Worm (Caenorhabditis elegans): ENCODE data around the gene F58B4.6.

F58B4.6 gene

ce11 chrV:10894601-10895000, 30.2 kb upstream of the F58B4.6 start, which contains the start of the genes F32D8.14 and F32D8.5 (continued):
- TF ChIP-seq C17E4.6 (GFP tag; IDR thresholded peaks at IDR 0.05) (no peak), lin-40 (tag; optimal IDR thresholded peaks at IDR 0.05) (peak; percentile 53), tbx-9 (tag; optimal IDR thresholded peaks at IDR 0.05; ENCODE audit: borderline replicate concordance) (no peak), unc-62 (GFP tag; optimal IDR thresholded peaks at IDR 0.05) (no peak), mcd-1 (GFP tag; IDR thresholded peaks at IDR 0.05) (peak; percentile 92), mxl-1 (tag; optimal IDR thresholded peaks at IDR 0.05) (no peak), snpc-1.1 (tag; optimal IDR thresholded peaks at IDR 0.05; ENCODE audit: insufficient read depth) (no peak), F39B2.1 (GFP tag; IDR thresholded peaks at IDR 0.05) (no peak), tbp1 (GFP tag; optimal IDR thresholded peaks at IDR 0.05) (peak; percentile 43), dpff-1 (tag; optimal IDR thresholded peaks at IDR 0.05) (no peak), lin-54 (GFP tag; optimal IDR thresholded peaks at IDR 0.05) (peak; percentile 69), K12H6.12 (tag; optimal IDR thresholded peaks at IDR 0.05) (peak; percentile 41), egrh-3 (GFP tag; IDR thresholded peaks at IDR 0.05) (no peak), hlh-26 (GFP tag; conservative IDR thresholded peaks at IDR 0.05) (no peak), bed-2 (GFP tag; IDR thresholded peaks at IDR 0.05) (no peak), attf-3 (GFP tag; conservative IDR thresholded peaks at IDR 0.05) (no peak), K11D2.4 (GFP tag; IDR thresholded peaks at IDR 0.05) (0 out of 2 replicates have a peak, but pooled peaks have one; percentile 45), madf-6 (GFP tag; IDR thresholded peaks at IDR 0.05) (peak; percentile 53; the same call in 1 of the 2 replicates), attf-5 (GFP tag; optimal IDR thresholded peaks at IDR 0.05) (peak; percentile 60), ztf-3 (GFP tag; optimal IDR thresholded peaks at IDR 0.05) (no peak), rcor-1 (GFP tag; IDR thresholded peaks at IDR 0.05) (0 out of 2 replicates have a peak, but pooled peaks have one; percentile 49), hrde-1 (tag; optimal IDR thresholded peaks at IDR 0.05; ENCODE audit: borderline replicate concordance) (no peak), F10E7.11 (tag; optimal IDR thresholded peaks at IDR 0.05) (no peak), B0261.1 (tag; optimal IDR thresholded peaks at IDR 0.05) (no peak), attf-6 (GFP tag; IDR thresholded peaks at IDR 0.05) (no peak), mes-4 (tag; optimal IDR thresholded peaks at IDR 0.05) (no peak), repo-1 (tag; optimal IDR thresholded peaks at IDR 0.05) (peak; percentile 13), mel-28 (tag; optimal IDR thresholded peaks at IDR 0.05; ENCODE audit: borderline replicate concordance) (no peak), ceh-79 (tag; optimal IDR thresholded peaks at IDR 0.05) (no peak), ZK185.1 (tag; optimal IDR thresholded peaks at IDR 0.05; ENCODE audit: poor library complexity, severe bottlenecking) (peak; percentile 85), lir-1 (GFP tag; conservative IDR thresholded peaks at IDR 0.05) (no peak), sdz-38 (tag; optimal IDR thresholded peaks at IDR 0.05) (no peak), snpc-4 (GFP tag; optimal IDR thresholded peaks at IDR 0.05) (no peak), snpc-4 (tag; optimal IDR thresholded peaks at IDR 0.05) (peak in 2 of 4 experiments; percentile 55 to 68), madf-10 (tag; optimal IDR thresholded peaks at IDR 0.05) (peak; percentile 35), let-526 (GFP tag; IDR thresholded peaks at IDR 0.05) (no peak), B0336.3 (GFP tag; IDR thresholded peaks at IDR 0.05) (no peak), F33H1.4 (GFP tag; IDR thresholded peaks at IDR 0.05) (peak; percentile 28; the same call in 1 of the 2 replicates), madf-3 (GFP tag; IDR thresholded peaks at IDR 0.05) (0 out of 2 replicates have a peak, but pooled peaks have one; percentile 38), F49E8.2 (tag; optimal IDR thresholded peaks at IDR 0.05; ENCODE audit: insufficient read depth) (no peak), die-1 (tag; optimal IDR thresholded peaks at IDR 0.05) (no peak), rec-8 (tag; optimal IDR thresholded peaks at IDR 0.05) (no peak), unc-130 (GFP tag; optimal IDR thresholded peaks at IDR 0.05) (peak; percentile 39), lag-1 (GFP tag; IDR thresholded peaks at IDR 0.05) (no peak), ceh-27 (GFP tag; optimal IDR thresholded peaks at IDR 0.05) (peak; percentile 84), ztf-26 (tag; optimal IDR thresholded peaks at IDR 0.05) (no peak), nfyb-1 (GFP tag; IDR thresholded peaks at IDR 0.05) (0 out of 2 replicates have a peak, but pooled peaks have one; percentile 36), fkh-3 (tag; optimal IDR thresholded peaks at IDR 0.05) (no peak), nhr-120 (GFP tag; IDR thresholded peaks at IDR 0.05) (no peak)

Measured in whole organism, young adult.